Fruit fly (Drosophila melanogaster) whole organism, embryonic: ENCODE data around the gene CG33695.

ENCODE experiments used
- CG2712 ChIP-seq: fragments of 200-800 bp; optimal IDR thresholded peaks from 3 replicates; lab custom pipeline; 2019; ENCODE audit warnings: missing biosample characterization, mild to moderate bottlenecking, missing genetic modification characterization, moderate library complexity
- bsh ChIP-seq, 2 experiments: fragments of 200-800 bp; sonication (Bioruptor generic); optimal IDR thresholded peaks; 2 replicates each; lab custom pipeline; 2017 to 2018; ENCODE audit warnings: mild to moderate bottlenecking in 2 of 2, missing biosample characterization in 2 of 2, missing genetic modification characterization in 2 of 2, moderate library complexity in 1 of 2
- gem ChIP-seq: fragments of 200-800 bp; sonication (Bioruptor generic); optimal IDR thresholded peaks from 2 replicates; lab custom pipeline; 2019; ENCODE audit warnings: missing biosample characterization, mild to moderate bottlenecking, missing genetic modification characterization, moderate library complexity

Gene CG33695

DNA sequence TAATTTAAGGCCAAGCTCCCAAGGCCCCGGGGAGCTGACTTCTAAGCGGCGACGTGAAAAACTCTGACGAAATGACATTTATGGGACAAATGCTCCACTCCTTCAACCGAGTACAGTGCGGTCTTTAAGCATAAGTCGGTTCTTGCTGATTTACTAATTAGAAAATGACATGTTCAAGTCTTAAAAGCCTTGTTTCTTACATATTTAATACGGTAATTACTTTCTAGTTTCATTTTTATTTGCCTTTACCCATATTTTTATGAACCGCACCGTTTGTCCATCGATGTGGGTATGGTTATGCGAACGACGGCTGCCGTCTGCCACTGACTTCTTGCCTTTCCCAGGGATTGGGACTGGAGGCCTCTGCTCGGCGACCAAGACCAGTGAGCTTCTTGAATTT is 50.5 kb downstream of the CG33695 start (continued):
- TF ChIP-seq gem (tag; lab: Kevin White, UChicago) (peak; percentile 14), CG2712 (tag; lab: Kevin White, UChicago) (peak; percentile 16), bsh (GFP tag; optimal IDR thresholded peaks at IDR 0.05; lab: Kevin White, UChicago) (peak in 1 of 2 experiments; percentile 20)
